Worm (Caenorhabditis elegans) whole organism, young adult: Measurements from ENCODE around the gene T13H5.1.

Experiments
- B0261.1 ChIP-seq: sonication (generic microtip); optimal IDR thresholded peaks from 2 replicates; lab custom pipeline; 2016; ENCODE audit warnings: mild to moderate bottlenecking, missing genetic modification characterization, moderate library complexity, missing compliant biosample characterization
- F37B4.10 ChIP-seq: fragments of 200-800 bp; sonication (Bioruptor generic); IDR thresholded peaks from 2 replicates; pipeline ENCODE4 v1.3.6; 2022; ENCODE audit warnings: missing genetic modification characterization, missing compliant biosample characterization
- F39B2.1 ChIP-seq: fragments of 200-800 bp; sonication (Bioruptor generic); IDR thresholded peaks from 2 replicates; pipeline ENCODE4 v1.3.6; 2022; ENCODE audit warnings: missing genetic modification reagents, missing genetic modification characterization, missing compliant biosample characterization
- F49E8.2 ChIP-seq: sonication (generic microtip); optimal IDR thresholded peaks from 3 replicates; lab custom pipeline; 2017; ENCODE audit warnings: missing genetic modification characterization, mild to moderate bottlenecking, missing compliant biosample characterization, antibody characterized with exemption, moderate library complexity; ENCODE audit not compliant: insufficient read depth
- F52B5.7 ChIP-seq: sonication (generic microtip); optimal IDR thresholded peaks from 2 replicates; lab custom pipeline; 2016; ENCODE audit warnings: mild to moderate bottlenecking, missing genetic modification characterization, missing compliant biosample characterization
- F57A8.1 ChIP-seq: fragments of 200-800 bp; sonication (Bioruptor generic); optimal IDR thresholded peaks from 2 replicates; lab custom pipeline; 2018; ENCODE audit warnings: mild to moderate bottlenecking, missing genetic modification characterization, moderate library complexity, missing compliant biosample characterization
- T07F8.4 ChIP-seq: sonication (generic microtip); optimal IDR thresholded peaks from 2 replicates; lab custom pipeline; 2016; ENCODE audit warnings: mild to moderate bottlenecking, missing genetic modification characterization, moderate library complexity, missing compliant biosample characterization
- T26A5.8 ChIP-seq: sonication (generic microtip); optimal IDR thresholded peaks from 2 replicates; lab custom pipeline; 2016; ENCODE audit warnings: missing genetic modification characterization, missing compliant biosample characterization
- Y53G8AR.9 ChIP-seq: fragments of 200-800 bp; sonication (Bioruptor generic); conservative IDR thresholded peaks from 2 replicates; pipeline ENCODE4 v1.3.6; 2022; ENCODE audit warnings: missing genetic modification reagents, missing genetic modification characterization, missing compliant biosample characterization
- Y56A3A.18 ChIP-seq: fragments of 200-800 bp; sonication (Bioruptor generic); IDR thresholded peaks from 2 replicates; pipeline ENCODE4 v1.3.6; 2022; ENCODE audit warnings: missing genetic modification reagents, missing genetic modification characterization, missing compliant biosample characterization
- Y79H2A.3 ChIP-seq: fragments of 200-800 bp; sonication (Bioruptor generic); conservative IDR thresholded peaks from 2 replicates; pipeline ENCODE4 v1.3.6; 2022; ENCODE audit warnings: missing genetic modification reagents, missing genetic modification characterization, missing compliant biosample characterization
- ZK185.1 ChIP-seq: sonication (generic microtip); optimal IDR thresholded peaks from 2 replicates; lab custom pipeline; 2016; ENCODE audit warnings: mild to moderate bottlenecking, missing genetic modification characterization, missing compliant biosample characterization; ENCODE audit not compliant: poor library complexity, severe bottlenecking
- aptf-3 ChIP-seq: fragments of 200-800 bp; sonication (Bioruptor generic); IDR thresholded peaks from 2 replicates; pipeline ENCODE4 v1.3.6; 2022; ENCODE audit warnings: missing genetic modification characterization, missing compliant biosample characterization
- atf-7 ChIP-seq: sonication (generic microtip); optimal IDR thresholded peaks from 2 replicates; lab custom pipeline; 2017; ENCODE audit warnings: mild to moderate bottlenecking, missing genetic modification characterization, missing compliant biosample characterization
- athp-1 ChIP-seq: sonication (generic microtip); optimal IDR thresholded peaks from 2 replicates; lab custom pipeline; 2017; ENCODE audit warnings: mild to moderate bottlenecking, missing genetic modification characterization, missing compliant biosample characterization
- attf-5 ChIP-seq: fragments of 200-800 bp; sonication (Bioruptor generic); optimal IDR thresholded peaks from 2 replicates; lab custom pipeline; 2018; ENCODE audit warnings: mild to moderate bottlenecking, missing genetic modification characterization, missing compliant biosample characterization
- ceh-100 ChIP-seq: fragments of 200-800 bp; sonication (Bioruptor generic); IDR thresholded peaks from 2 replicates; pipeline ENCODE4 v1.3.6; 2022; ENCODE audit warnings: missing genetic modification reagents, missing genetic modification characterization, missing compliant biosample characterization
- chd-7 ChIP-seq: sonication (generic microtip); optimal IDR thresholded peaks from 2 replicates; lab custom pipeline; 2016; ENCODE audit warnings: mild to moderate bottlenecking, missing genetic modification characterization, moderate library complexity, missing compliant biosample characterization
- dpl-1 ChIP-seq: fragments of 150-350 bp; optimal IDR thresholded peaks from 2 replicates; lab custom pipeline; 2014; ENCODE audit warnings: missing biosample characterization, missing genetic modification reagents, missing genetic modification characterization
- efl-1 ChIP-seq: fragments of 150-350 bp; optimal IDR thresholded peaks from 2 replicates; lab custom pipeline; 2014; ENCODE audit warnings: missing biosample characterization, missing genetic modification reagents, missing genetic modification characterization
- egl-44 ChIP-seq: fragments of 200-800 bp; sonication (Bioruptor generic); IDR thresholded peaks from 2 replicates; pipeline ENCODE4 v1.3.6; 2022; ENCODE audit warnings: missing genetic modification reagents, missing genetic modification characterization, missing compliant biosample characterization
- ekl-4 ChIP-seq: fragments of 200-800 bp; sonication (Bioruptor generic); IDR thresholded peaks from 2 replicates; pipeline ENCODE4 v1.3.6; 2022; ENCODE audit warnings: missing genetic modification reagents, missing genetic modification characterization, missing compliant biosample characterization
- ets-4 ChIP-seq: fragments of 200-800 bp; sonication (Bioruptor generic); optimal IDR thresholded peaks from 2 replicates; lab custom pipeline; 2018; ENCODE audit warnings: mild to moderate bottlenecking, missing genetic modification characterization, missing compliant biosample characterization
- him-1 ChIP-seq: sonication (generic microtip); optimal IDR thresholded peaks from 2 replicates; lab custom pipeline; 2016; ENCODE audit warnings: missing genotype, missing genetic modification reagents, missing genetic modification characterization, missing compliant biosample characterization
- let-526 ChIP-seq: fragments of 200-800 bp; sonication (Bioruptor generic); IDR thresholded peaks from 2 replicates; pipeline ENCODE4 v1.3.6; 2022; ENCODE audit warnings: missing genetic modification reagents, missing genetic modification characterization, missing compliant biosample characterization
- let-607 ChIP-seq, 2 experiments: fragments of 200-800 bp in 1 of 2; sonication (Bioruptor generic) in 1 of 2; sonication (generic microtip) in 1 of 2; optimal IDR thresholded peaks; 2 replicates each; lab custom pipeline; 2016 to 2018; ENCODE audit warnings: mild to moderate bottlenecking in 2 of 2, missing compliant biosample characterization in 2 of 2, missing genetic modification characterization in 2 of 2, moderate library complexity in 2 of 2, missing genotype in 1 of 2
- lin-35 ChIP-seq, 3 experiments: fragments of 150-350 bp in 2 of 3; sonication (generic microtip) in 1 of 3; optimal IDR thresholded peaks; 2 replicates each; lab custom pipeline; 2014 to 2018; ENCODE audit warnings: missing biosample characterization in 3 of 3, missing genetic modification characterization in 3 of 3, missing genetic modification reagents in 3 of 3
- lin-40 ChIP-seq: sonication (generic microtip); optimal IDR thresholded peaks from 2 replicates; lab custom pipeline; 2016; ENCODE audit warnings: missing genetic modification characterization, mild to moderate bottlenecking, missing compliant biosample characterization, missing genotype, missing genetic modification reagents
- lin-54 ChIP-seq: fragments of 200-800 bp; sonication (Bioruptor generic); optimal IDR thresholded peaks from 2 replicates; lab custom pipeline; 2018; ENCODE audit warnings: mild to moderate bottlenecking, missing genetic modification characterization, missing compliant biosample characterization
- lsy-27 ChIP-seq: sonication (generic microtip); optimal IDR thresholded peaks from 2 replicates; lab custom pipeline; 2017; ENCODE audit warnings: missing genetic modification characterization, mild to moderate bottlenecking, missing compliant biosample characterization, antibody characterized with exemption, missing genotype, borderline replicate concordance; ENCODE audit not compliant: insufficient read depth
- madf-6 ChIP-seq: fragments of 200-800 bp; sonication (Bioruptor generic); IDR thresholded peaks from 2 replicates; pipeline ENCODE4 v1.3.6; 2022; ENCODE audit warnings: missing genetic modification reagents, missing genetic modification characterization, missing compliant biosample characterization
- mes-4 ChIP-seq: sonication (generic microtip); optimal IDR thresholded peaks from 2 replicates; lab custom pipeline; 2016; ENCODE audit warnings: missing genotype, missing genetic modification characterization, missing compliant biosample characterization
- mxl-1 ChIP-seq: sonication (generic microtip); optimal IDR thresholded peaks from 2 replicates; lab custom pipeline; 2016; ENCODE audit warnings: missing genetic modification characterization, missing compliant biosample characterization
- nhr-90 ChIP-seq: sonication (generic microtip); optimal IDR thresholded peaks from 2 replicates; lab custom pipeline; 2016; ENCODE audit warnings: missing genotype, mild to moderate bottlenecking, missing genetic modification characterization, missing compliant biosample characterization
- pbrm-1 ChIP-seq: fragments of 200-800 bp; sonication (Bioruptor generic); IDR thresholded peaks from 2 replicates; pipeline ENCODE4 v1.3.6; 2022; ENCODE audit warnings: missing genetic modification reagents, missing genetic modification characterization, missing compliant biosample characterization
- rcor-1 ChIP-seq: fragments of 200-800 bp; sonication (Bioruptor generic); IDR thresholded peaks from 2 replicates; pipeline ENCODE4 v1.3.6; 2022; ENCODE audit warnings: missing genetic modification reagents, missing genetic modification characterization, missing compliant biosample characterization
- rec-8 ChIP-seq, 2 experiments: sonication (generic microtip); optimal IDR thresholded peaks; 2 replicates each; lab custom pipeline; 2016; ENCODE audit warnings: mild to moderate bottlenecking in 2 of 2, missing genetic modification characterization in 2 of 2, missing genetic modification reagents in 2 of 2, missing genotype in 2 of 2, missing biosample characterization in 1 of 2, missing compliant biosample characterization in 1 of 2, moderate library complexity in 1 of 2
- repo-1 ChIP-seq: sonication (generic microtip); optimal IDR thresholded peaks from 2 replicates; lab custom pipeline; 2017; ENCODE audit warnings: mild to moderate bottlenecking, missing genetic modification characterization, missing compliant biosample characterization
- rpc-1 ChIP-seq, 2 experiments: fragments of 150-350 bp in 1 of 2; sonication (generic microtip) in 1 of 2; optimal IDR thresholded peaks; 2 replicates each; lab custom pipeline; 2014 to 2018; ENCODE audit warnings: missing biosample characterization in 1 of 2, missing genetic modification characterization in 1 of 2, missing genetic modification reagents in 1 of 2, missing genotype in 1 of 2
- sdz-38 ChIP-seq: sonication (generic microtip); optimal IDR thresholded peaks from 2 replicates; lab custom pipeline; 2016; ENCODE audit warnings: missing genotype, missing genetic modification characterization, missing compliant biosample characterization
- snpc-3.4 ChIP-seq: sonication (generic microtip); optimal IDR thresholded peaks from 2 replicates; lab custom pipeline; 2017; ENCODE audit warnings: missing genetic modification characterization, mild to moderate bottlenecking, missing compliant biosample characterization, antibody characterized with exemption, moderate library complexity, missing genotype, missing genetic modification reagents
- tbp1 ChIP-seq: fragments of 200-800 bp; sonication (Bioruptor generic); optimal IDR thresholded peaks from 2 replicates; lab custom pipeline; 2018; ENCODE audit warnings: mild to moderate bottlenecking, missing genetic modification characterization, missing compliant biosample characterization
- tlf-1 ChIP-seq: fragments of 200-800 bp; sonication (Bioruptor generic); optimal IDR thresholded peaks from 2 replicates; lab custom pipeline; 2018; ENCODE audit warnings: mild to moderate bottlenecking, missing genetic modification characterization, missing compliant biosample characterization
- unc-130 ChIP-seq: sonication (generic microtip); optimal IDR thresholded peaks from 2 replicates; lab custom pipeline; 2016; ENCODE audit warnings: missing genetic modification reagents, missing genetic modification characterization, missing compliant biosample characterization
- xnd-1 ChIP-seq: sonication (generic microtip); optimal IDR thresholded peaks from 2 replicates; lab custom pipeline; 2016; ENCODE audit warnings: missing genotype, missing genetic modification reagents, missing genetic modification characterization, missing compliant biosample characterization
- zim-3 ChIP-seq: sonication (generic microtip); optimal IDR thresholded peaks from 2 replicates; lab custom pipeline; 2017; ENCODE audit warnings: mild to moderate bottlenecking, missing genetic modification characterization, moderate library complexity, missing compliant biosample characterization
- ztf-18 ChIP-seq: sonication (generic microtip); optimal IDR thresholded peaks from 2 replicates; lab custom pipeline; 2016; ENCODE audit warnings: missing genotype, mild to moderate bottlenecking, missing genetic modification characterization, missing compliant biosample characterization
- ztf-26 ChIP-seq: sonication (generic microtip); optimal IDR thresholded peaks from 2 replicates; lab custom pipeline; 2017; ENCODE audit warnings: missing genetic modification characterization, missing compliant biosample characterization

T13H5.1 gene

ce11 chrII:8456681-8457389 is 52.0 kb downstream of the T13H5.1 start (continued):
- TF ChIP-seq sdz-38: no peak
- no peak for TF ChIP-seq ceh-100 (GFP tag; lab: Robert Waterston, UW)
- peak; percentile 89 for TF ChIP-seq efl-1 (GFP tag; lab: Kevin White, UChicago)
- TF ChIP-seq rcor-1 (GFP tag; lab: Robert Waterston, UW): no peak
- no peak for TF ChIP-seq attf-5 (GFP tag; lab: Kevin White, UChicago)
- peak; percentile 22 for TF ChIP-seq lin-54 (GFP tag; lab: Kevin White, UChicago)
- peak; percentile 60 for TF ChIP-seq F49E8.2
- TF ChIP-seq lin-40 (tag; lab: Kevin White, UChicago): no peak
- no peak for TF ChIP-seq rec-8 (tag; optimal IDR thresholded peaks at IDR 0.05; lab: Kevin White, UChicago)
- no peak for TF ChIP-seq ZK185.1
- TF ChIP-seq F52B5.7: no peak
- no peak for TF ChIP-seq ztf-26 (tag; lab: Kevin White, UChicago)
- TF ChIP-seq zim-3 (tag; lab: Kevin White, UChicago): no peak
- no peak for TF ChIP-seq rpc-1 (optimal IDR thresholded peaks at IDR 0.05; lab: Kevin White, UChicago)
- TF ChIP-seq rpc-1 (tag; optimal IDR thresholded peaks at IDR 0.05; lab: Kevin White, UChicago): no peak
- no peak for TF ChIP-seq aptf-3
- TF ChIP-seq F57A8.1 (GFP tag; lab: Kevin White, UChicago): no peak
- TF ChIP-seq T07F8.4: no peak
- peak; percentile 94 for TF ChIP-seq madf-6 (GFP tag; lab: Robert Waterston, UW)
- no peak for TF ChIP-seq B0261.1 (tag; lab: Kevin White, UChicago)
- TF ChIP-seq ets-4 (GFP tag; lab: Kevin White, UChicago): no peak
- no peak for TF ChIP-seq pbrm-1 (GFP tag; lab: Robert Waterston, UW)
- no peak for TF ChIP-seq tbp1 (GFP tag; lab: Kevin White, UChicago)
- no peak for TF ChIP-seq F37B4.10 (GFP tag; lab: Robert Waterston, UW)
- peak; percentile 81 for TF ChIP-seq xnd-1 (tag; lab: Kevin White, UChicago)
- TF ChIP-seq Y53G8AR.9 (GFP tag; lab: Robert Waterston, UW): no peak
- TF ChIP-seq snpc-3.4 (tag; lab: Kevin White, UChicago): peak; percentile 74
- TF ChIP-seq dpl-1: peak; percentile 76
- TF ChIP-seq ekl-4 (GFP tag; lab: Robert Waterston, UW): no peak
- no peak for TF ChIP-seq repo-1
- no peak for TF ChIP-seq lsy-27 (tag; lab: Kevin White, UChicago)
- peak; percentile 48 for TF ChIP-seq tlf-1 (GFP tag; lab: Kevin White, UChicago)
- no peak for TF ChIP-seq unc-130
- no peak for TF ChIP-seq atf-7 (tag; lab: Kevin White, UChicago)
- TF ChIP-seq chd-7 (tag; lab: Kevin White, UChicago): no peak
- TF ChIP-seq Y79H2A.3 (GFP tag; lab: Robert Waterston, UW): no peak
- no peak for TF ChIP-seq Y56A3A.18
- TF ChIP-seq F39B2.1 (GFP tag; lab: Robert Waterston, UW): no peak
- no peak for TF ChIP-seq nhr-90 (tag; lab: Kevin White, UChicago)
- no peak for TF ChIP-seq athp-1 (tag; lab: Kevin White, UChicago)
- no peak for TF ChIP-seq let-607 (tag; optimal IDR thresholded peaks at IDR 0.05; lab: Kevin White, UChicago)
- no peak for TF ChIP-seq him-1 (tag; lab: Kevin White, UChicago)
- no peak for TF ChIP-seq T26A5.8 (tag; lab: Kevin White, UChicago)
- no peak for TF ChIP-seq let-526
- TF ChIP-seq lin-35 (GFP tag; optimal IDR thresholded peaks at IDR 0.05; lab: Kevin White, UChicago): no peak
- TF ChIP-seq mxl-1 (tag; lab: Kevin White, UChicago): no peak
- TF ChIP-seq egl-44 (GFP tag; lab: Robert Waterston, UW): no peak
- TF ChIP-seq ztf-18 (tag; lab: Kevin White, UChicago): no peak
- TF ChIP-seq mes-4: no peak
